Worm (Caenorhabditis elegans) whole organism, L4 larva: Measurements from ENCODE around the gene col-83.

Source experiments
- F10B5.3 ChIP-seq: sonication (generic microtip); optimal IDR thresholded peaks from 2 replicates; lab custom pipeline; 2016; ENCODE audit warnings: mild to moderate bottlenecking, missing genetic modification characterization, missing compliant biosample characterization
- F37D6.2 ChIP-seq: sonication (generic microtip); optimal IDR thresholded peaks from 2 replicates; lab custom pipeline; 2016; ENCODE audit warnings: mild to moderate bottlenecking, missing genetic modification characterization, missing compliant biosample characterization
- T20F7.1 ChIP-seq: fragments of 200-800 bp; sonication (Bioruptor generic); optimal IDR thresholded peaks from 2 replicates; lab custom pipeline; 2018; ENCODE audit warnings: mild to moderate bottlenecking, missing genetic modification characterization, missing compliant biosample characterization
- Y105C5A.15 ChIP-seq: fragments of 200-800 bp; sonication (Bioruptor generic); IDR thresholded peaks from 2 replicates; pipeline ENCODE4 v1.3.6; 2022; ENCODE audit warnings: missing genetic modification characterization, missing compliant biosample characterization
- ZK337.2 ChIP-seq: fragments of 200-800 bp; sonication (Bioruptor generic); IDR thresholded peaks from 2 replicates; pipeline ENCODE4 v1.3.6; 2022; ENCODE audit warnings: missing genetic modification reagents, missing genetic modification characterization, missing compliant biosample characterization
- ZK546.5 ChIP-seq, 2 experiments: sonication (generic microtip); optimal IDR thresholded peaks; 2 replicates each; lab custom pipeline; 2017; ENCODE audit warnings: missing biosample characterization in 2 of 2, missing genetic modification characterization in 2 of 2
- aly-2 ChIP-seq: sonication (generic microtip); optimal IDR thresholded peaks from 2 replicates; lab custom pipeline; 2018; ENCODE audit warnings: missing biosample characterization, missing genetic modification characterization
- attf-4 ChIP-seq: sonication (generic microtip); optimal IDR thresholded peaks from 3 replicates; lab custom pipeline; 2017; ENCODE audit warnings: missing biosample characterization, missing genetic modification characterization
- ceh-28 ChIP-seq: fragments of 150-350 bp; optimal IDR thresholded peaks from 2 replicates; lab custom pipeline; 2014; ENCODE audit warnings: missing biosample characterization, missing genetic modification reagents, missing genetic modification characterization
- ceh-32 ChIP-seq: sonication (generic microtip); optimal IDR thresholded peaks from 2 replicates; lab custom pipeline; 2016; ENCODE audit warnings: mild to moderate bottlenecking, missing genetic modification characterization, missing compliant biosample characterization; ENCODE audit not compliant: poor library complexity
- ceh-62 ChIP-seq: sonication (generic microtip); optimal IDR thresholded peaks from 2 replicates; lab custom pipeline; 2017; ENCODE audit warnings: missing biosample characterization, missing genetic modification characterization
- ces-1 ChIP-seq: fragments of 150-350 bp; sonication (generic microtip); optimal IDR thresholded peaks from 4 replicates; lab custom pipeline; 2014; ENCODE audit warnings: missing biosample characterization, missing genetic modification reagents, missing genetic modification characterization
- daf-16 ChIP-seq, 3 experiments: sonication (generic microtip); optimal IDR thresholded peaks; 2 replicates each; lab custom pipeline; 2016 to 2017; ENCODE audit warnings: missing genetic modification characterization in 3 of 3, missing genetic modification reagents in 3 of 3, mild to moderate bottlenecking in 2 of 3, missing compliant biosample characterization in 2 of 3, missing biosample characterization in 1 of 3, moderate library complexity in 1 of 3
- daf-19 ChIP-seq: fragments of 200-800 bp; sonication (Bioruptor generic); conservative IDR thresholded peaks from 2 replicates; pipeline ENCODE4 v1.3.6; 2022; ENCODE audit warnings: missing genetic modification characterization, missing compliant biosample characterization
- dmd-6 ChIP-seq: fragments of 200-800 bp; sonication (Bioruptor generic); IDR thresholded peaks from 2 replicates; pipeline ENCODE4 v1.3.6; 2022; ENCODE audit warnings: missing genetic modification reagents, missing genetic modification characterization, missing compliant biosample characterization
- dmd-8 ChIP-seq: fragments of 200-800 bp; sonication (Bioruptor generic); IDR thresholded peaks from 2 replicates; pipeline ENCODE4 v1.3.6; 2022; ENCODE audit warnings: missing genetic modification characterization, missing compliant biosample characterization
- egl-27 ChIP-seq: sonication (generic microtip); optimal IDR thresholded peaks from 3 replicates; lab custom pipeline; 2017; ENCODE audit warnings: missing biosample characterization, missing genetic modification reagents, missing genetic modification characterization
- fkh-10 ChIP-seq: fragments of 150-350 bp; optimal IDR thresholded peaks from 2 replicates; lab custom pipeline; 2014; ENCODE audit warnings: missing biosample characterization, missing genetic modification reagents, missing genetic modification characterization
- hlh-11 ChIP-seq: fragments of 200-800 bp; sonication (Bioruptor generic); optimal IDR thresholded peaks from 2 replicates; lab custom pipeline; 2018; ENCODE audit warnings: mild to moderate bottlenecking, missing genetic modification characterization, missing compliant biosample characterization
- hlh-30 ChIP-seq: sonication (generic microtip); optimal IDR thresholded peaks from 2 replicates; lab custom pipeline; 2017; ENCODE audit warnings: antibody characterized with exemption, mild to moderate bottlenecking, missing genetic modification characterization, missing compliant biosample characterization; ENCODE audit not compliant: insufficient read depth
- hmg-1.1 ChIP-seq: fragments of 200-800 bp; sonication (Bioruptor generic); IDR thresholded peaks from 2 replicates; pipeline ENCODE4 v1.3.6; 2022; ENCODE audit warnings: missing genetic modification reagents, missing genetic modification characterization, missing compliant biosample characterization
- lim-7 ChIP-seq: fragments of 200-800 bp; sonication (Bioruptor generic); IDR thresholded peaks from 2 replicates; pipeline ENCODE4 v1.3.6; 2022; ENCODE audit warnings: missing genetic modification characterization, missing compliant biosample characterization
- lin-1 ChIP-seq: fragments of 200-800 bp; sonication (Bioruptor generic); IDR thresholded peaks from 2 replicates; pipeline ENCODE4 v1.3.6; 2022; ENCODE audit warnings: missing genetic modification reagents, missing genetic modification characterization, missing compliant biosample characterization
- lin-38 ChIP-seq: fragments of 200-800 bp; sonication (Bioruptor generic); IDR thresholded peaks from 2 replicates; pipeline ENCODE4 v1.3.6; 2022; ENCODE audit warnings: missing genetic modification reagents, missing genetic modification characterization, missing compliant biosample characterization
- madf-9 ChIP-seq: fragments of 200-800 bp; sonication (Bioruptor generic); conservative IDR thresholded peaks from 2 replicates; pipeline ENCODE4 v1.3.6; 2022; ENCODE audit warnings: missing genetic modification reagents, missing genetic modification characterization, missing compliant biosample characterization
- mxl-2 ChIP-seq: fragments of 200-800 bp; sonication (Bioruptor generic); conservative IDR thresholded peaks from 2 replicates; pipeline ENCODE4 v1.3.6; 2022; ENCODE audit warnings: missing genetic modification reagents, missing genetic modification characterization, missing compliant biosample characterization
- nhr-102 ChIP-seq: sonication (generic microtip); optimal IDR thresholded peaks from 2 replicates; lab custom pipeline; 2016; ENCODE audit warnings: mild to moderate bottlenecking, missing genetic modification characterization, moderate library complexity, missing compliant biosample characterization
- nhr-111 ChIP-seq: fragments of 200-800 bp; sonication (Bioruptor generic); optimal IDR thresholded peaks from 2 replicates; lab custom pipeline; 2018; ENCODE audit warnings: mild to moderate bottlenecking, missing genetic modification characterization, missing compliant biosample characterization
- nhr-28 ChIP-seq: fragments of 150-350 bp; optimal IDR thresholded peaks from 2 replicates; lab custom pipeline; 2014; ENCODE audit warnings: missing biosample characterization, missing genetic modification characterization
- nhr-48 ChIP-seq: sonication (generic microtip); optimal IDR thresholded peaks from 2 replicates; lab custom pipeline; 2016; ENCODE audit warnings: mild to moderate bottlenecking, missing genetic modification characterization, missing compliant biosample characterization
- nhr-76 ChIP-seq: fragments of 150-350 bp; optimal IDR thresholded peaks from 2 replicates; lab custom pipeline; 2014; ENCODE audit warnings: missing biosample characterization, missing genetic modification characterization
- nhr-77 ChIP-seq: fragments of 150-350 bp; optimal IDR thresholded peaks from 2 replicates; lab custom pipeline; 2014; ENCODE audit warnings: missing biosample characterization, missing genetic modification characterization
- saeg-2 ChIP-seq: fragments of 200-800 bp; sonication (Bioruptor generic); IDR thresholded peaks from 2 replicates; pipeline ENCODE4 v1.3.6; 2022; ENCODE audit warnings: missing genetic modification reagents, missing genetic modification characterization, missing compliant biosample characterization
- sdz-12 ChIP-seq: fragments of 200-800 bp; sonication (Bioruptor generic); optimal IDR thresholded peaks from 2 replicates; lab custom pipeline; 2018; ENCODE audit warnings: mild to moderate bottlenecking, missing genetic modification characterization, missing compliant biosample characterization
- snpc-4 ChIP-seq: fragments of 150-350 bp; optimal IDR thresholded peaks from 2 replicates; lab custom pipeline; 2014; ENCODE audit warnings: missing biosample characterization, missing genetic modification characterization
- spr-3 ChIP-seq: fragments of 200-800 bp; sonication (Bioruptor generic); optimal IDR thresholded peaks from 2 replicates; lab custom pipeline; 2018; ENCODE audit warnings: mild to moderate bottlenecking, missing genetic modification characterization, missing compliant biosample characterization
- unc-130 ChIP-seq: sonication (generic microtip); optimal IDR thresholded peaks from 2 replicates; lab custom pipeline; 2016; ENCODE audit warnings: missing genetic modification reagents, missing genetic modification characterization, missing compliant biosample characterization
- unc-39 ChIP-seq: sonication (generic microtip); optimal IDR thresholded peaks from 2 replicates; lab custom pipeline; 2017; ENCODE audit warnings: missing biosample characterization, missing genetic modification characterization
- vab-7 ChIP-seq: fragments of 200-800 bp; sonication (Bioruptor generic); IDR thresholded peaks from 2 replicates; pipeline ENCODE4 v1.3.6; 2022; ENCODE audit warnings: missing genetic modification reagents, missing genetic modification characterization, missing compliant biosample characterization

Gene col-83

DNA sequence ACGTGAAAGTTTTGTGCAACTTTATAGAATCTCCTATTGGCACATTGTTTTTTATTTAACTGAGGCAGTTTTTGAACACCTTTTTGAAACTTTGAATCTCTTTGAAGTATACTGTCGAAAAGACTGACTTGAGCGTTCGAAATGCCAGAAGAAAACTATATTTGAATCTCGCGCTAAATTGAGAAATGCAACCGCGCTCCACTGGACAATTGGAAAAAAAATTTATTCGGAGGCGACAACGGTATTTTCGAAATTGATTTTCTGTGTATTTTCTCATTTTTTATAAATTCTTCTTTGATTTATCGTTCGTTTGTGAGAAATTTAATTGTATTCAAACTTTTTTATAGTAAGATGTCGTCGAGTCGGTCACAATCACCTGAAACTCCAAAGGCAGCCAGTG, 23.7 kb downstream of the col-83 start, which contains the start of gene let-858 (continued):
- TF ChIP-seq hmg-1.1 (GFP tag; lab: Robert Waterston, UW) (0 out of 2 replicates have a peak, but pooled peaks have one; percentile 19), F37D6.2 (tag; lab: Kevin White, UChicago) (no peak), lim-7 (GFP tag; lab: Robert Waterston, UW) (no peak), lin-38 (GFP tag; lab: Robert Waterston, UW) (peak; percentile 95), nhr-111 (GFP tag; lab: Kevin White, UChicago) (no peak), nhr-102 (tag; lab: Kevin White, UChicago) (peak; percentile 16), Y105C5A.15 (GFP tag; lab: Robert Waterston, UW) (no peak), nhr-28 (peak; percentile 11), aly-2 (tag; lab: Kevin White, UChicago) (no peak), mxl-2 (GFP tag; lab: Robert Waterston, UW) (no peak), spr-3 (GFP tag; lab: Kevin White, UChicago) (no peak), ces-1 (GFP tag; lab: Kevin White, UChicago) (no peak), hlh-11 (tag; lab: Kevin White, UChicago) (no peak), nhr-77 (tag; lab: Kevin White, UChicago) (no peak), ceh-32 (tag; lab: Kevin White, UChicago) (no peak), attf-4 (tag; lab: Kevin White, UChicago) (no peak), daf-16 (GFP tag; optimal IDR thresholded peaks at IDR 0.05; lab: Kevin White, UChicago) (no peak), daf-16 (tag; optimal IDR thresholded peaks at IDR 0.05; lab: Kevin White, UChicago) (no peak)

DNA sequence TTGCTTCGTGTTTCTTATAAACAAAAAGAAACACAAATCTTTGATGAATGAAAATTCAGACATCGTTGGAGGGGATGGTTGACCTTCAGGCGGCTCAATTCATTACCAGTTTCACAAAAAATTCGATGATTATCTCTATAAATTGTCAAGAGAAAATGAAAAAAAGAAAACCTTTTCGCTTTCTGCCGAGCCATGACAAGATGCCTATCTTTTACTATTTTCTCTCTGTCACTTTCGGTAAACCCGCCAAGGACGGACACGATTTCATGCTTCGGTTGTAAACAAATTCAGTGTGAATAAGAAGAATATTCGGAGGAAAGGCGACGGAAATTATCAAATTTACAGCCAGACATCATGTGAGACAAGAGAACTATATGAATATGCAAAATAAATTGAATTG, 25.1 kb downstream of the col-83 start:
- TF ChIP-seq ceh-28 = no peak
- no peak for TF ChIP-seq sdz-12 (GFP tag; lab: Kevin White, UChicago)
- no peak for TF ChIP-seq madf-9
- TF ChIP-seq dmd-6 (GFP tag; lab: Robert Waterston, UW) = no peak
- no peak for TF ChIP-seq egl-27 (tag; lab: Kevin White, UChicago)
- TF ChIP-seq fkh-10 (GFP tag; lab: Kevin White, UChicago) = no peak
- TF ChIP-seq hlh-30 (tag; lab: Kevin White, UChicago) = no peak
- TF ChIP-seq saeg-2 (GFP tag; lab: Robert Waterston, UW) = no peak
- TF ChIP-seq dmd-8 = no peak
- TF ChIP-seq vab-7 = no peak
- no peak for TF ChIP-seq daf-19 (GFP tag; lab: Robert Waterston, UW)
- no peak for TF ChIP-seq nhr-48 (tag; lab: Kevin White, UChicago)
- TF ChIP-seq snpc-4 (tag; lab: Kevin White, UChicago) = no peak
- TF ChIP-seq unc-39 = no peak
- no peak for TF ChIP-seq F10B5.3 (tag; lab: Kevin White, UChicago)
- no peak for TF ChIP-seq lin-38 (GFP tag; lab: Robert Waterston, UW)
- TF ChIP-seq Y105C5A.15 (GFP tag; lab: Robert Waterston, UW) = no peak

ce11 chrII:11016884-11017283, 28.9 kb downstream of the col-83 start:
- TF ChIP-seq spr-3 (GFP tag; lab: Kevin White, UChicago) (no peak), nhr-76 (tag; lab: Kevin White, UChicago) (no peak)

ce11 chrII:11016835-11016883, 29.1 kb downstream of the col-83 start, which contains the start of gene ram-2:
TSS of gene ram-2 (minus strand) at chrII:11016881.
- TF ChIP-seq lin-1 (GFP tag; lab: Robert Waterston, UW) (no peak), ZK546.5 (tag; optimal IDR thresholded peaks at IDR 0.05; lab: Kevin White, UChicago) (no peak), ZK337.2 (GFP tag; lab: Robert Waterston, UW) (no peak), ceh-62 (no peak), T20F7.1 (GFP tag; lab: Kevin White, UChicago) (no peak), unc-130 (GFP tag; lab: Kevin White, UChicago) (no peak), snpc-4 (tag; lab: Kevin White, UChicago) (no peak)
